Fruit fly (Drosophila melanogaster): ENCODE data around the gene CG12729.

dm6 chrX:5876584-5876983 lies 31.5 kb downstream of the CG12729 start, which contains the start of gene mof:
- no peak for TF ChIP-seq pan (optimal IDR thresholded peaks at IDR 0.05)
- no peak for TF ChIP-seq psq (optimal IDR thresholded peaks at IDR 0.05)
- TF ChIP-seq CG8478 (optimal IDR thresholded peaks at IDR 0.05): no peak
- no peak for TF ChIP-seq usp (GFP tag; optimal IDR thresholded peaks at IDR 0.05)
- no peak for TF ChIP-seq Dll (optimal IDR thresholded peaks at IDR 0.05)
- TF ChIP-seq EcR (GFP tag; optimal IDR thresholded peaks at IDR 0.05): no peak
